Worm (Caenorhabditis elegans) whole organism, mixed stage, embryonic: ENCODE measurements around the gene fipr-19.

Source experiments
- bed-3 ChIP-seq: fragments of 200-800 bp; sonication (Bioruptor generic); optimal IDR thresholded peaks from 3 replicates; lab custom pipeline; 2018; ENCODE audit warnings: mild to moderate bottlenecking, missing genetic modification characterization, moderate library complexity, missing compliant biosample characterization
- lin-32 ChIP-seq: fragments of 200-800 bp; sonication (Bioruptor generic); optimal IDR thresholded peaks from 2 replicates; lab custom pipeline; 2018; ENCODE audit warnings: mild to moderate bottlenecking, missing genetic modification characterization, missing compliant biosample characterization
- lsy-2 ChIP-seq: fragments of 150-350 bp; optimal IDR thresholded peaks from 2 replicates; lab custom pipeline; 2014; ENCODE audit warnings: missing biosample characterization, missing genetic modification characterization
- pha-4 ChIP-seq: fragments of 150-350 bp; optimal IDR thresholded peaks from 2 replicates; lab custom pipeline; 2018; ENCODE audit warnings: missing biosample characterization, missing genetic modification reagents, missing genetic modification characterization
- snpc-4 ChIP-seq: fragments of 150-350 bp; optimal IDR thresholded peaks from 2 replicates; lab custom pipeline; 2014; ENCODE audit warnings: missing biosample characterization, missing genetic modification characterization
- unc-39 ChIP-seq: fragments of 150-350 bp; optimal IDR thresholded peaks from 2 replicates; lab custom pipeline; 2014; ENCODE audit warnings: missing biosample characterization, missing genetic modification characterization

ce11 chrIII:7465347-7465746 lies 6.6 kb upstream of the fipr-19 start, which contains the start of gene fum-1:
- TF ChIP-seq lin-32 (GFP tag; lab: Kevin White, UChicago) = no peak
- TF ChIP-seq bed-3 (GFP tag; lab: Kevin White, UChicago) = no peak
- no peak for TF ChIP-seq unc-39 (tag; lab: Kevin White, UChicago)
- TF ChIP-seq pha-4 = no peak
- no peak for TF ChIP-seq snpc-4 (tag; lab: Kevin White, UChicago)
- TF ChIP-seq lsy-2 = no peak
